Fruit fly (Drosophila melanogaster): Measurements from ENCODE around the gene Ddc.

DNA sequence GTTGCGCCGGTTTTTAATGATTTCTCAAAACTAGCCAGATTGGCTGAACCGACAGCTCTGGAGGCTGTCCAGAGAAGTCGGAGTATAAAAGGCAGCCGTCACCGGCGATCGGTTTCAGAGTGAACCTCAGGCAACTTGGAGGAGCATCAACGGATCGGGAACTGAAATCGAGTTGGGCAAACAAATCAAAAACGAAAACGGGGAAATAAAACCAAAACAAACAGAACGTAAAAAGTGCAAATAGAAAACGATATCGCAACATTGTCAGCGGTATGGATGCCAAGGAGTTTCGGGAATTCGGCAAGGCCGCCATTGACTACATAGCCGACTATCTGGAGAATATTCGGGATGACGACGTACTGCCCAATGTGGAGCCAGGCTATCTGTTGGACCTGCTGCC, 8.4 kb downstream of the Ddc start:
- TF ChIP-seq Ets98B (GFP tag; IDR thresholded peaks at IDR 0.05) = peak; percentile 38
- TF ChIP-seq Pif1A (GFP tag; optimal IDR thresholded peaks at IDR 0.05) = no peak
- no peak for TF ChIP-seq CG8301 (tag; optimal IDR thresholded peaks at IDR 0.05)
- no peak for TF ChIP-seq gl (tag; optimal IDR thresholded peaks at IDR 0.05)
- TF ChIP-seq rn (GFP tag; IDR thresholded peaks at IDR 0.05) = no peak
- TF ChIP-seq EcR (GFP tag; optimal IDR thresholded peaks at IDR 0.05) = no peak
- TF ChIP-seq CG34367 (tag; optimal IDR thresholded peaks at IDR 0.05) = peak; percentile 10
